Comparison of ENCODE assay signal across 3 fruit fly cellular contexts in genomic region chr3R:28631753-28632152, dm6.
A peak's percentile ranks its signal among the peaks of the same experiment; 100 is the strongest.
TF ChIP-seq lines count a peak whose summit lies in the region.

No protein-coding gene starts in this region.

TF ChIP-seq in whole organism, embryonic, 481 proteins besides CTCF, POLR2A, EP300 and RAD21 (continued from another document and continues in another):
- TF ChIP-seq CG11247 (GFP tag; IDR thresholded peaks at IDR 0.05; lab: Robert Waterston, UW) (no peak), Six4 (GFP tag; optimal IDR thresholded peaks at IDR 0.05; lab: Kevin White, UChicago) (peak; percentile 66), Side (GFP tag; optimal IDR thresholded peaks at IDR 0.05; lab: Kevin White, UChicago) (peak; percentile 50), sima (GFP tag; optimal IDR thresholded peaks at IDR 0.05; lab: Kevin White, UChicago) (no peak), CG1233 (GFP tag; optimal IDR thresholded peaks at IDR 0.05; lab: Kevin White, UChicago) (peak; percentile 66), CG12391 (tag; optimal IDR thresholded peaks at IDR 0.05; lab: Kevin White, UChicago) (peak; percentile 49), CG2678 (tag; optimal IDR thresholded peaks at IDR 0.05; lab: Kevin White, UChicago) (peak; percentile 58), tin (GFP tag; optimal IDR thresholded peaks at IDR 0.05; lab: Kevin White, UChicago) (peak; percentile 80), knrl (GFP tag; IDR thresholded peaks at IDR 0.05; lab: Robert Waterston, UW; ENCODE audit: partially characterized antibody) (no peak), Ets65A (GFP tag; lab: Kevin White, UChicago) (peak; percentile 90), chn (GFP tag; optimal IDR thresholded peaks at IDR 0.05; lab: Kevin White, UChicago) (no peak), Atf-2 (GFP tag; optimal IDR thresholded peaks at IDR 0.05; lab: Kevin White, UChicago) (peak; percentile 7), CG8089 (GFP tag; optimal IDR thresholded peaks at IDR 0.05; lab: Kevin White, UChicago) (peak; percentile 10), CG33213 (GFP tag; optimal IDR thresholded peaks at IDR 0.05; lab: Kevin White, UChicago) (peak; percentile 30), disco-r (GFP tag; optimal IDR thresholded peaks at IDR 0.05; lab: Kevin White, UChicago) (peak; percentile 24), CG8944 (GFP tag; optimal IDR thresholded peaks at IDR 0.05; lab: Kevin White, UChicago) (peak; percentile 64), CG15514 (GFP tag; optimal IDR thresholded peaks at IDR 0.05; lab: Kevin White, UChicago) (peak; percentile 40), CG9609 (GFP tag; optimal IDR thresholded peaks at IDR 0.05; lab: Kevin White, UChicago) (peak; percentile 28), Antp (GFP tag; optimal IDR thresholded peaks at IDR 0.05; lab: Kevin White, UChicago) (peak; percentile 60), CG16863 (GFP tag; optimal IDR thresholded peaks at IDR 0.05; lab: Kevin White, UChicago) (no peak), tll (GFP tag; optimal IDR thresholded peaks at IDR 0.05; lab: Kevin White, UChicago) (peak in 1 of 2 experiments; percentile 90), en (GFP tag; optimal IDR thresholded peaks at IDR 0.05; lab: Kevin White, UChicago) (peak; percentile 48), fd96Cb (tag; optimal IDR thresholded peaks at IDR 0.05; lab: Kevin White, UChicago) (peak; percentile 67), CG15073 (GFP tag; optimal IDR thresholded peaks at IDR 0.05; lab: Kevin White, UChicago) (no peak), CG17328 (GFP tag; IDR thresholded peaks at IDR 0.05; lab: Robert Waterston, UW) (peak; percentile 59), CG1647 (GFP tag; optimal IDR thresholded peaks at IDR 0.05; lab: Kevin White, UChicago) (peak; percentile 3), lola (GFP tag; optimal IDR thresholded peaks at IDR 0.05; lab: Kevin White, UChicago) (peak in 1 of 3 experiments; percentile 13), chm (GFP tag; IDR thresholded peaks at IDR 0.05; lab: Robert Waterston, UW) (no peak; the same call in 1 of the 2 replicates), CkIIα-i1 (GFP tag; IDR thresholded peaks at IDR 0.05; lab: Robert Waterston, UW) (no peak), lmd (GFP tag; IDR thresholded peaks at IDR 0.05; lab: Robert Waterston, UW) (peak; percentile 46), CG7745 (tag; optimal IDR thresholded peaks at IDR 0.05; lab: Kevin White, UChicago) (no peak), ara (GFP tag; IDR thresholded peaks at IDR 0.05; lab: Robert Waterston, UW) (peak; percentile 58), CG9932 (GFP tag; IDR thresholded peaks at IDR 0.05; lab: Robert Waterston, UW) (peak; percentile 42; the same call in 1 of the 2 replicates), repo (GFP tag; optimal IDR thresholded peaks at IDR 0.05; lab: Kevin White, UChicago) (peak; percentile 13), CG17829 (tag; optimal IDR thresholded peaks at IDR 0.05; lab: Kevin White, UChicago) (peak; percentile 55), CG12104 (GFP tag; optimal IDR thresholded peaks at IDR 0.05; lab: Kevin White, UChicago) (peak; percentile 15), CG6813 (GFP tag; optimal IDR thresholded peaks at IDR 0.05; lab: Kevin White, UChicago) (peak; percentile 6), Bdp1 (GFP tag; optimal IDR thresholded peaks at IDR 0.05; lab: Kevin White, UChicago) (peak; percentile 20), Nf-YC (tag; optimal IDR thresholded peaks at IDR 0.05; lab: Kevin White, UChicago) (no peak), Abd-B (GFP tag; optimal IDR thresholded peaks at IDR 0.05; lab: Kevin White, UChicago) (peak; percentile 39), onecut (GFP tag; IDR thresholded peaks at IDR 0.05; lab: Robert Waterston, UW) (peak; percentile 50; the same call in 1 of the 2 replicates), sqz (GFP tag; optimal IDR thresholded peaks at IDR 0.05; lab: Kevin White, UChicago) (no peak), Dref (GFP tag; IDR thresholded peaks at IDR 0.05; lab: Robert Waterston, UW) (no peak), CG2875 (GFP tag; optimal IDR thresholded peaks at IDR 0.05; lab: Kevin White, UChicago) (peak; percentile 35)

TF ChIP-seq in whole organism, prepupa, 60 proteins besides CTCF, POLR2A, EP300 and RAD21 (continued from another document):
- TF ChIP-seq CG1621 (tag; optimal IDR thresholded peaks at IDR 0.05; lab: Kevin White, UChicago) (no peak), topi (GFP tag; optimal IDR thresholded peaks at IDR 0.05; lab: Kevin White, UChicago) (peak; percentile 57), Sox14 (GFP tag; optimal IDR thresholded peaks at IDR 0.05; lab: Kevin White, UChicago) (no peak), CG3919 (GFP tag; optimal IDR thresholded peaks at IDR 0.05; lab: Kevin White, UChicago) (peak; percentile 62), CG10631 (GFP tag; optimal IDR thresholded peaks at IDR 0.05; lab: Kevin White, UChicago) (peak; percentile 51), Hr39 (GFP tag; optimal IDR thresholded peaks at IDR 0.05; lab: Kevin White, UChicago) (peak; percentile 26), Hr4 (GFP tag; optimal IDR thresholded peaks at IDR 0.05; lab: Kevin White, UChicago) (peak; percentile 57), CG11762 (GFP tag; optimal IDR thresholded peaks at IDR 0.05; lab: Kevin White, UChicago; ENCODE audit: insufficient read depth) (peak; percentile 28), svp (GFP tag; lab: Kevin White, UChicago) (peak; percentile 54), CG6276 (GFP tag; optimal IDR thresholded peaks at IDR 0.05; lab: Kevin White, UChicago) (peak; percentile 9), Blimp-1 (GFP tag; optimal IDR thresholded peaks at IDR 0.05; lab: Kevin White, UChicago) (no peak), Sox102F (GFP tag; optimal IDR thresholded peaks at IDR 0.05; lab: Kevin White, UChicago) (peak; percentile 5), cyc (GFP tag; optimal IDR thresholded peaks at IDR 0.05; lab: Kevin White, UChicago) (peak; percentile 75), Met (GFP tag; optimal IDR thresholded peaks at IDR 0.05; lab: Kevin White, UChicago) (peak; percentile 43), spab (GFP tag; optimal IDR thresholded peaks at IDR 0.05; lab: Kevin White, UChicago) (peak; percentile 38), fkh (GFP tag; optimal IDR thresholded peaks at IDR 0.05; lab: Kevin White, UChicago) (no peak), ss (GFP tag; optimal IDR thresholded peaks at IDR 0.05; lab: Kevin White, UChicago) (no peak), CG11902 (GFP tag; optimal IDR thresholded peaks at IDR 0.05; lab: Kevin White, UChicago) (peak; percentile 35), CG3032 (tag; optimal IDR thresholded peaks at IDR 0.05; lab: Kevin White, UChicago) (no peak), CG8119 (GFP tag; IDR thresholded peaks at IDR 0.05; lab: Robert Waterston, UW) (peak; percentile 50; the same call in 1 of the 3 replicates), Sox15 (GFP tag; optimal IDR thresholded peaks at IDR 0.05; lab: Kevin White, UChicago) (no peak), CG9139 (GFP tag; optimal IDR thresholded peaks at IDR 0.05; lab: Kevin White, UChicago) (no peak), Eip93F (GFP tag; optimal IDR thresholded peaks at IDR 0.05; lab: Kevin White, UChicago) (no peak), dac (GFP tag; optimal IDR thresholded peaks at IDR 0.05; lab: Kevin White, UChicago) (no peak), CG6163 (GFP tag; IDR thresholded peaks at IDR 0.05; lab: Robert Waterston, UW) (peak; percentile 82), CG4318 (GFP tag; optimal IDR thresholded peaks at IDR 0.05; lab: Kevin White, UChicago) (peak; percentile 14), CG6854 (GFP tag; optimal IDR thresholded peaks at IDR 0.05; lab: Kevin White, UChicago) (no peak), vri (GFP tag; optimal IDR thresholded peaks at IDR 0.05; lab: Kevin White, UChicago) (no peak), CG6808 (GFP tag; optimal IDR thresholded peaks at IDR 0.05; lab: Kevin White, UChicago) (no peak), CG31627 (GFP tag; optimal IDR thresholded peaks at IDR 0.05; lab: Kevin White, UChicago) (no peak), Ets21C (GFP tag; optimal IDR thresholded peaks at IDR 0.05; lab: Kevin White, UChicago) (peak; percentile 17), CG15336 (GFP tag; IDR thresholded peaks at IDR 0.05; lab: Robert Waterston, UW) (peak; percentile 61), achi (GFP tag; optimal IDR thresholded peaks at IDR 0.05; lab: Kevin White, UChicago) (peak; percentile 66), CG11294 (GFP tag; IDR thresholded peaks at IDR 0.05; lab: Robert Waterston, UW) (peak; percentile 40; the same call in 1 of the 2 replicates), Eip78C (GFP tag; lab: Kevin White, UChicago) (peak; percentile 77), CG16779 (tag; optimal IDR thresholded peaks at IDR 0.05; lab: Kevin White, UChicago) (no peak), Ets96B (tag; optimal IDR thresholded peaks at IDR 0.05; lab: Kevin White, UChicago) (peak; percentile 26)

TF ChIP-seq in whole organism, wandering third instar larva, 38 proteins besides CTCF, POLR2A, EP300 and RAD21 (continued from another document):
- no peak for TF ChIP-seq sv (GFP tag; optimal IDR thresholded peaks at IDR 0.05; lab: Kevin White, UChicago)
- no peak for TF ChIP-seq lola (GFP tag; optimal IDR thresholded peaks at IDR 0.05; lab: Kevin White, UChicago)
- no peak for TF ChIP-seq N (GFP tag; optimal IDR thresholded peaks at IDR 0.05; lab: Kevin White, UChicago)
- no peak for TF ChIP-seq Dfd (GFP tag; optimal IDR thresholded peaks at IDR 0.05; lab: Kevin White, UChicago)
- no peak for TF ChIP-seq Abd-B (GFP tag; optimal IDR thresholded peaks at IDR 0.05; lab: Kevin White, UChicago)
